Worm (Caenorhabditis elegans): ENCODE results near the gene dos-1.

DNA sequence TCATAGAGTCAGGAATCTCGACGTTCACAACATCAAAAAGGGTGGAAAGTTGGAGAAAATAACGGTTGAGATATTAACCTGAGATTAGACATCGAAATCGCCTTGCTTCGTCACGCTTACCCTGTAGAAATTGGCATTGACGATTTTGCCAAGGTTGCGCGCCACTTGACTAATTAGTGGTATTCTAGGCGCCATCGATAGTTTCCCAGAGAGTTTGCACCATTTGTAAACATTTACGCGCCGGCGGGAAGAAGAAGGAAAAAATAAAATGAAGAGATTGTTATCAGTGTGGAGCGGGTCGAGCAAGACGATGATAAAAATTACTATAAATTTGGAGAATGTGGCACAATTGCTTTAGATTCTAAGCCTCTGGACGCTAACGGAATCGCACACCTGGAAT lies 6.5 kb downstream of the dos-1 start:
- TF ChIP-seq daf-12 (tag; optimal IDR thresholded peaks at IDR 0.05), result no peak
- TF ChIP-seq unc-62 (GFP tag; optimal IDR thresholded peaks at IDR 0.05), result no peak
- no peak for TF ChIP-seq eor-1 (tag; optimal IDR thresholded peaks at IDR 0.05)
- TF ChIP-seq fkh-10 (GFP tag; optimal IDR thresholded peaks at IDR 0.05), result no peak
- no peak for TF ChIP-seq elt-3 (tag; optimal IDR thresholded peaks at IDR 0.05)
- TF ChIP-seq ceh-28 (tag; optimal IDR thresholded peaks at IDR 0.05), result no peak
- no peak for TF ChIP-seq nhr-77 (tag; optimal IDR thresholded peaks at IDR 0.05)
- no peak for TF ChIP-seq nhr-11 (tag; optimal IDR thresholded peaks at IDR 0.05)
- no peak for TF ChIP-seq nfya-1 (tag; optimal IDR thresholded peaks at IDR 0.05; ENCODE audit: insufficient read depth)
- no peak for TF ChIP-seq ceh-16 (tag; optimal IDR thresholded peaks at IDR 0.05)
- TF ChIP-seq snpc-4 (tag; optimal IDR thresholded peaks at IDR 0.05), result no peak

All from whole organism, L3 larva.